Worm (Caenorhabditis elegans) whole organism, early embryonic: ENCODE data around the gene ceh-74.

Experiments
- pes-1 ChIP-seq: fragments of 200-800 bp; sonication (Bioruptor generic); IDR thresholded peaks from 2 replicates; pipeline ENCODE4 v1.3.6; 2022; ENCODE audit warnings: missing genetic modification reagents, missing genetic modification characterization, missing compliant biosample characterization
- sea-1 ChIP-seq: fragments of 200-800 bp; sonication (Bioruptor generic); conservative IDR thresholded peaks from 2 replicates; pipeline ENCODE4 v1.3.6; 2022; ENCODE audit warnings: missing genetic modification characterization, missing compliant biosample characterization

DNA sequence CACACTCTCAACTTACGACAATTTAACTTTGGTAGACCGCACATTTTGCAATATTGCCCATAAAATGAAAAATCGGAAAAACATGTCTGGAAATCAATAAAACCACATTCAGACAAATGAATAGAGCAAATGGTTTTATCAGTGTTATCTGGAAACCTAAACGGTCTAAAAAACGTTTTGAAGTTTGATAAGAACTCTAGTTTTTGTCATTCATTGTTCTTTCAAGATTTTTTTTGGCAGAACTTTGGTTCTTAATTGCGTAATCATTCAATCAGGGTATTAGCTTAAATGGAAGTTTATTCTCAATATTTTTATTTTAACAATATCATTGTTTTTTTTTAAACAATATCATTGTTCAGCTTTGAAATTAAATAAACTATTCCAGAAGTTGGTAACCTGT lies 2.7 kb upstream of the ceh-74 start, which contains the start of gene cest-2.2:
- no peak for TF ChIP-seq pes-1 (GFP tag; lab: Robert Waterston, UW)
- TF ChIP-seq sea-1, result no peak
